Worm (Caenorhabditis elegans): ENCODE results near the gene chil-16.

Gene chil-16

DNA sequence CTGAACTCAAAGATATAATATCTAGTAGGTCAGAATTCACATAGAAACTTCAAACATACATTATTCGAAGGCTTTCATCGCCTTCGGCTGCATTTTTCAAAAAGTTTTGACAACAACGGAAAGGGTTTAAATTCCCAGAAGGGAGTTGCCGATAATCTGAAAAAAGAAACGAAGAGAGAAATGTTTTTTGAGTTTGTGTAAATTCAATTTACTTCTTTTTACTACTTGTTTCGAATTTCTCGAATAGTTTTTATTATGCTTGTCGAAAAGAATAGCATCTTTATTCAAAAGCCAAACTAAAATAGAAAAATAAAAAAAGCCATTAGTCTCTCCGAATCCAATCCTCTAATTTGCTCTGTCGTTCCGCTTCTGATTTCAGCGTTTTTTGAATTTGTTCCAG, 10.6 kb downstream of the chil-16 start:
- TF ChIP-seq dpff-1 (tag; optimal IDR thresholded peaks at IDR 0.05) (no peak), cebp-1 (GFP tag; IDR thresholded peaks at IDR 0.05) (no peak), cebp-1 (tag; optimal IDR thresholded peaks at IDR 0.05) (no peak), mxl-1 (tag; optimal IDR thresholded peaks at IDR 0.05) (no peak), nfya-1 (tag; optimal IDR thresholded peaks at IDR 0.05; ENCODE audit: borderline replicate concordance, insufficient read depth) (no peak), ceh-91 (GFP tag; IDR thresholded peaks at IDR 0.05) (no peak), lin-54 (GFP tag; optimal IDR thresholded peaks at IDR 0.05) (no peak), ceh-100 (GFP tag; IDR thresholded peaks at IDR 0.05) (no peak), B0019.2 (GFP tag; conservative IDR thresholded peaks at IDR 0.05) (no peak), snpc-1.1 (tag; optimal IDR thresholded peaks at IDR 0.05; ENCODE audit: insufficient read depth) (no peak), B0336.3 (GFP tag; IDR thresholded peaks at IDR 0.05) (no peak), hlh-12 (tag; optimal IDR thresholded peaks at IDR 0.05) (no peak), nhr-179 (tag; optimal IDR thresholded peaks at IDR 0.05) (no peak), C17E4.6 (GFP tag; IDR thresholded peaks at IDR 0.05) (no peak), let-526 (GFP tag; IDR thresholded peaks at IDR 0.05) (no peak), dox-1 (GFP tag; IDR thresholded peaks at IDR 0.05) (no peak), hmg-20 (GFP tag; IDR thresholded peaks at IDR 0.05) (no peak), K11D2.4 (GFP tag; IDR thresholded peaks at IDR 0.05) (no peak), attf-6 (GFP tag; IDR thresholded peaks at IDR 0.05) (no peak), mes-4 (tag; optimal IDR thresholded peaks at IDR 0.05) (no peak), hlh-26 (GFP tag; conservative IDR thresholded peaks at IDR 0.05) (no peak)

DNA sequence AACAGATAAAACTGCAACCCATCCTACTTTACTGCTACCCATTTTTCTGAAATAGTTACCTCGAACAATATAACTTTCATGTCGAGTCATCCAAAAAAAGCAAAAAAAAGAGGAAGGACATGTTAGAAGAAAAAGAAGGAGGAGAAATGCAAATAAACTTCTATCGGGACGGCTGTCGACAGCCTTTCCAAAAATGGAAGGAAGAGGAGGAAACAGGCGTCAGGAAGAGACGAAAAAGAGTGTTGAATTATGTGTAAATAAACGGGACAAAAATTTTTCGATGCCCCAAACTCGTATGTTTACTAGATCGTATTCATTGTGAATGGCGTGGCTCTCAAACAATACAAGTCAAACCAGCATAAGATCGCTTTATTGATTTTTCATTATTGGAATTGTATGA, 14.1 kb downstream of the chil-16 start, which contains the start of gene M176.5:
Gene M176.5 (minus strand): TSS at position 101 of the 400 bp plus-strand sequence.
- no peak for TF ChIP-seq F22D6.2 (tag; optimal IDR thresholded peaks at IDR 0.05)
- TF ChIP-seq madf-10 (tag; optimal IDR thresholded peaks at IDR 0.05): no peak
- no peak for TF ChIP-seq pha-4 (tag; optimal IDR thresholded peaks at IDR 0.05)
- TF ChIP-seq attf-3 (GFP tag; conservative IDR thresholded peaks at IDR 0.05): no peak
- TF ChIP-seq F52B5.7 (tag; optimal IDR thresholded peaks at IDR 0.05): no peak
- no peak for TF ChIP-seq let-526 (GFP tag; IDR thresholded peaks at IDR 0.05)
- TF ChIP-seq K12H6.12 (tag; optimal IDR thresholded peaks at IDR 0.05): no peak
- TF ChIP-seq ztf-25 (GFP tag; IDR thresholded peaks at IDR 0.05): no peak
- TF ChIP-seq Y53F4B.3 (GFP tag; IDR thresholded peaks at IDR 0.05): no peak
- TF ChIP-seq ceh-100 (GFP tag; IDR thresholded peaks at IDR 0.05): no peak
- TF ChIP-seq ama-1 (optimal IDR thresholded peaks at IDR 0.05): no peak
- no peak for TF ChIP-seq ama-1 (GFP tag; optimal IDR thresholded peaks at IDR 0.05)
- TF ChIP-seq madf-8 (GFP tag; conservative IDR thresholded peaks at IDR 0.05): no peak
- no peak for TF ChIP-seq nfya-1 (tag; optimal IDR thresholded peaks at IDR 0.05; ENCODE audit: borderline replicate concordance, insufficient read depth)
- TF ChIP-seq somi-1 (GFP tag; optimal IDR thresholded peaks at IDR 0.05): no peak
- no peak for TF ChIP-seq ceh-40 (GFP tag; IDR thresholded peaks at IDR 0.05)
- no peak for TF ChIP-seq ceh-79 (tag; optimal IDR thresholded peaks at IDR 0.05)
- no peak for TF ChIP-seq F57A8.1 (GFP tag; optimal IDR thresholded peaks at IDR 0.05)
- TF ChIP-seq zfh-2 (GFP tag; conservative IDR thresholded peaks at IDR 0.05): no peak
- no peak for TF ChIP-seq ztf-3 (GFP tag; optimal IDR thresholded peaks at IDR 0.05)
- TF ChIP-seq F10E7.11 (tag; optimal IDR thresholded peaks at IDR 0.05): no peak

DNA sequence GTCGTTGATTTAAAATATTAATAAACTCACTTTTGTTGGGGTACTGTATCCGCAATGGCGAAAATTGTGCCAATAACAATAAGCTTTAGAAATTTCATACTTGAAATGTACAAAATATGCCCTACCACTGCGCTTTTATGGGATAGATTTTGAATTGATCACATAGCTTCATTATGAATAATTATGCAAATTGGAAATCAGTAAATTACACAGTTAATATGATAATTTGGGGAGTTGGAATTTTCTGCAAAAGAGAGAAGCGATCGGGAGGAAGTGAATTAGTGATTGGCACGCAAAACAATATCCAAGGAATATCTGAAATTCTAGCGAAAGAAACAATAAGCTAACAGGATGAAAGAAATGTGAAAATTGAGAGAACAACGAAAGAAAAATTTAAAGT, 15.7 kb downstream of the chil-16 start, which contains the start of gene M176.10:
Gene M176.10 (minus strand): TSS at position 101 of the 400 bp plus-strand sequence.
- TF ChIP-seq F55B11.4 (tag; optimal IDR thresholded peaks at IDR 0.05; ENCODE audit: borderline replicate concordance, insufficient read depth) (no peak), rpc-1 (optimal IDR thresholded peaks at IDR 0.05) (no peak), rpc-1 (tag; optimal IDR thresholded peaks at IDR 0.05) (no peak), ztf-18 (tag; optimal IDR thresholded peaks at IDR 0.05) (no peak)

All from whole organism, young adult.